Worm (Caenorhabditis elegans) whole organism, L4 larva: ENCODE measurements around the gene nono-1.

Experiments
- ama-1 ChIP-seq: fragments of 150-350 bp; optimal IDR thresholded peaks from 2 replicates; lab custom pipeline; 2014; ENCODE audit warnings: inconsistent platforms, mixed read lengths
- gei-8 ChIP-seq: fragments of 200-800 bp; sonication (Bioruptor generic); optimal IDR thresholded peaks from 2 replicates; lab custom pipeline; 2018; ENCODE audit warnings: mild to moderate bottlenecking, missing genetic modification characterization, missing compliant biosample characterization
- unc-62 ChIP-seq, 3 experiments: fragments of 150-350 bp in 1 of 3; sonication (generic microtip); optimal IDR thresholded peaks in 2 of 3; peaks in 1 of 3; 1 replicate in 1 of 3; 2 replicates in 2 of 3; lab custom pipeline; 2014 to 2017; ENCODE audit warnings: missing biosample characterization in 3 of 3, missing genetic modification characterization in 3 of 3, missing genetic modification reagents in 3 of 3, missing genotype in 1 of 3

- TF ChIP-seq unc-62 (GFP tag; optimal IDR thresholded peaks at IDR 0.05 in 1 of 2; lab: Kevin White, UChicago) (no peak), unc-62 (tag; optimal IDR thresholded peaks at IDR 0.05; lab: Kevin White, UChicago) (no peak), gei-8 (GFP tag; lab: Kevin White, UChicago) (no peak), ama-1 (lab: Kevin White, UChicago) (no peak)
Measured at ce11 chrIII:6006453-6006852, 48.4 kb upstream of the nono-1 start.
